Fruit fly (Drosophila melanogaster) whole organism, embryonic: ENCODE measurements around the gene Spn38F.

Source experiments
- Atf6 ChIP-seq: fragments of 200-800 bp; sonication (Bioruptor generic); IDR thresholded peaks from 2 replicates; pipeline ENCODE4 v1.3.6; 2022; ENCODE audit warnings: missing biosample characterization, missing genetic modification characterization
- BtbVII ChIP-seq: fragments of 200-800 bp; sonication (Bioruptor generic); optimal IDR thresholded peaks from 3 replicates; lab custom pipeline; 2017; ENCODE audit warnings: missing biosample characterization, mild to moderate bottlenecking, missing genetic modification characterization
- CG10431 ChIP-seq: fragments of 200-800 bp; sonication (Bioruptor generic); optimal IDR thresholded peaks from 3 replicates; lab custom pipeline; 2018; ENCODE audit warnings: missing biosample characterization, mild to moderate bottlenecking, missing genetic modification characterization
- CG10543 ChIP-seq: fragments of 200-800 bp; sonication (Bioruptor generic); optimal IDR thresholded peaks from 3 replicates; lab custom pipeline; 2017; ENCODE audit warnings: missing biosample characterization, mild to moderate bottlenecking, missing genetic modification characterization, moderate library complexity
- CG11696 ChIP-seq: fragments of 200-800 bp; sonication (Bioruptor generic); IDR thresholded peaks from 2 replicates; pipeline ENCODE4 v1.3.6; 2022; ENCODE audit warnings: missing biosample characterization, missing genetic modification characterization
- CG12071 ChIP-seq: fragments of 200-800 bp; sonication (Bioruptor generic); optimal IDR thresholded peaks from 3 replicates; lab custom pipeline; 2018; ENCODE audit warnings: missing biosample characterization, mild to moderate bottlenecking, missing genetic modification characterization
- CG12236 ChIP-seq: fragments of 200-800 bp; sonication (Bioruptor generic); optimal IDR thresholded peaks from 2 replicates; lab custom pipeline; 2016; ENCODE audit warnings: missing biosample characterization, missing genetic modification characterization
- CG12769 ChIP-seq: fragments of 200-800 bp; sonication (Bioruptor generic); optimal IDR thresholded peaks from 2 replicates; lab custom pipeline; 2019; ENCODE audit warnings: missing biosample characterization, mild to moderate bottlenecking, missing genetic modification characterization, moderate library complexity
- CG12942 ChIP-seq: fragments of 200-800 bp; sonication (Bioruptor generic); optimal IDR thresholded peaks from 3 replicates; lab custom pipeline; 2016; ENCODE audit warnings: missing biosample characterization, missing genetic modification characterization
- CG13624 ChIP-seq: fragments of 200-800 bp; sonication (Bioruptor generic); optimal IDR thresholded peaks from 2 replicates; lab custom pipeline; 2016; ENCODE audit warnings: missing biosample characterization, missing genetic modification characterization
- CG15011 ChIP-seq: fragments of 200-800 bp; sonication (Bioruptor generic); optimal IDR thresholded peaks from 3 replicates; lab custom pipeline; 2018; ENCODE audit warnings: missing biosample characterization, mild to moderate bottlenecking, missing genetic modification characterization
- CG16779 ChIP-seq: fragments of 200-800 bp; sonication (Bioruptor generic); IDR thresholded peaks from 2 replicates; pipeline ENCODE4 v1.3.6; 2022; ENCODE audit warnings: missing biosample characterization, missing genetic modification characterization
- CG18764 ChIP-seq: fragments of 200-800 bp; sonication (Bioruptor generic); optimal IDR thresholded peaks from 3 replicates; lab custom pipeline; 2016; ENCODE audit warnings: missing biosample characterization, missing genetic modification characterization
- CG2712 ChIP-seq: fragments of 200-800 bp; optimal IDR thresholded peaks from 3 replicates; lab custom pipeline; 2019; ENCODE audit warnings: missing biosample characterization, mild to moderate bottlenecking, missing genetic modification characterization, moderate library complexity
- CG33557 ChIP-seq: fragments of 200-800 bp; sonication (Bioruptor generic); optimal IDR thresholded peaks from 2 replicates; lab custom pipeline; 2019; ENCODE audit warnings: missing biosample characterization, mild to moderate bottlenecking, missing genetic modification characterization, moderate library complexity
- CG34422 ChIP-seq: fragments of 200-800 bp; sonication (Bioruptor generic); IDR thresholded peaks from 3 replicates; pipeline ENCODE4 v1.3.6; 2022; ENCODE audit warnings: missing biosample characterization, missing genetic modification characterization
- CG42726 ChIP-seq: fragments of 200-800 bp; sonication (Bioruptor generic); IDR thresholded peaks from 2 replicates; pipeline ENCODE4 v1.3.6; 2022; ENCODE audit warnings: missing biosample characterization, missing genetic modification characterization; ENCODE audit not compliant: partially characterized antibody
- CG6765 ChIP-seq: fragments of 200-800 bp; sonication (Bioruptor generic); optimal IDR thresholded peaks from 3 replicates; lab custom pipeline; 2017; ENCODE audit warnings: missing biosample characterization, mild to moderate bottlenecking, missing genetic modification characterization
- CG6813 ChIP-seq: fragments of 200-800 bp; sonication (Bioruptor generic); optimal IDR thresholded peaks from 2 replicates; lab custom pipeline; 2017; ENCODE audit warnings: missing biosample characterization, missing genetic modification characterization, mild to moderate bottlenecking, moderate library complexity, missing genetic modification reagents
- CG8290 ChIP-seq, 3 experiments: fragments of 200-800 bp; sonication (Bioruptor generic); optimal IDR thresholded peaks; 2 replicates each; lab custom pipeline; 2016 to 2019; ENCODE audit warnings: missing biosample characterization in 3 of 3, missing genetic modification characterization in 3 of 3, mild to moderate bottlenecking in 2 of 3, moderate library complexity in 1 of 3
- CG9932 ChIP-seq: fragments of 200-800 bp; sonication (Bioruptor generic); IDR thresholded peaks from 2 replicates; pipeline ENCODE4 v1.3.6; 2022; ENCODE audit warnings: missing biosample characterization, missing genetic modification characterization
- CTCF ChIP-seq: fragments of 200-800 bp; sonication (Bioruptor generic); optimal IDR thresholded peaks from 2 replicates; lab custom pipeline; 2017; ENCODE audit warnings: missing biosample characterization, mild to moderate bottlenecking, missing genetic modification characterization, moderate library complexity
- Deaf1 ChIP-seq: fragments of 200-800 bp; optimal IDR thresholded peaks from 3 replicates; lab custom pipeline; 2019; ENCODE audit warnings: missing biosample characterization, mild to moderate bottlenecking, missing genetic modification characterization, moderate library complexity
- ERR ChIP-seq: fragments of 200-800 bp; sonication (Bioruptor generic); optimal IDR thresholded peaks from 2 replicates; lab custom pipeline; 2016; ENCODE audit warnings: missing biosample characterization, missing genetic modification characterization
- Jarid2 ChIP-seq: fragments of 200-800 bp; sonication (Bioruptor generic); optimal IDR thresholded peaks from 3 replicates; lab custom pipeline; 2017; ENCODE audit warnings: mild to moderate bottlenecking, missing biosample characterization, missing genetic modification reagents, missing genetic modification characterization
- MESR4 ChIP-seq: fragments of 200-800 bp; sonication (Bioruptor generic); optimal IDR thresholded peaks from 2 replicates; lab custom pipeline; 2018; ENCODE audit warnings: missing biosample characterization, mild to moderate bottlenecking, missing genetic modification characterization, moderate library complexity
- PHDP ChIP-seq: fragments of 200-800 bp; sonication (Bioruptor generic); optimal IDR thresholded peaks from 3 replicates; lab custom pipeline; 2018; ENCODE audit warnings: missing biosample characterization, mild to moderate bottlenecking, missing genetic modification characterization, moderate library complexity
- Pdp1 ChIP-seq, 2 experiments: fragments of 200-800 bp; sonication (Bioruptor generic); optimal IDR thresholded peaks; 3 replicates each; lab custom pipeline; 2016; ENCODE audit warnings: missing biosample characterization in 2 of 2, missing genetic modification characterization in 2 of 2, mild to moderate bottlenecking in 1 of 2, moderate library complexity in 1 of 2
- Ssrp ChIP-seq: fragments of 200-800 bp; sonication (Bioruptor generic); optimal IDR thresholded peaks from 2 replicates; lab custom pipeline; 2018; ENCODE audit warnings: missing biosample characterization, mild to moderate bottlenecking, missing genetic modification characterization, moderate library complexity
- Trl ChIP-seq, 3 experiments: fragments of >200 bp in 2 of 3; fragments of 200-800 bp in 1 of 3; sonication (Bioruptor generic) in 1 of 3; optimal IDR thresholded peaks; 2 replicates in 1 of 3; 3 replicates in 2 of 3; lab custom pipeline; 2016 to 2017; ENCODE audit warnings: missing biosample characterization in 1 of 3, missing genetic modification characterization in 1 of 3
- Xrp1 ChIP-seq: fragments of 200-800 bp; sonication (Bioruptor generic); IDR thresholded peaks from 2 replicates; pipeline ENCODE4 v1.3.6; 2022; ENCODE audit warnings: missing biosample characterization, missing genetic modification characterization
- abd-A ChIP-seq: fragments of 200-800 bp; sonication (Bioruptor generic); optimal IDR thresholded peaks from 3 replicates; lab custom pipeline; 2019; ENCODE audit warnings: missing biosample characterization, mild to moderate bottlenecking, missing genetic modification characterization, moderate library complexity
- bbx ChIP-seq: fragments of 200-800 bp; sonication (Bioruptor generic); IDR thresholded peaks from 2 replicates; pipeline ENCODE4 v1.3.6; 2022; ENCODE audit warnings: missing biosample characterization, missing genetic modification characterization; ENCODE audit not compliant: partially characterized antibody
- chn ChIP-seq: fragments of 200-800 bp; sonication (Bioruptor generic); optimal IDR thresholded peaks from 2 replicates; lab custom pipeline; 2016; ENCODE audit warnings: missing biosample characterization, missing genetic modification characterization
- dati ChIP-seq: fragments of 200-800 bp; sonication (Bioruptor generic); IDR thresholded peaks from 2 replicates; pipeline ENCODE4 v1.3.6; 2022; ENCODE audit warnings: missing biosample characterization, missing genetic modification characterization
- jing ChIP-seq: fragments of 200-800 bp; sonication (Bioruptor generic); optimal IDR thresholded peaks from 2 replicates; lab custom pipeline; 2018; ENCODE audit warnings: missing biosample characterization, mild to moderate bottlenecking, missing genetic modification characterization
- kni ChIP-seq: fragments of 200-800 bp; sonication (Bioruptor generic); optimal IDR thresholded peaks from 3 replicates; lab custom pipeline; 2017; ENCODE audit warnings: mild to moderate bottlenecking, missing biosample characterization, missing genetic modification reagents, missing genetic modification characterization
- mld ChIP-seq: fragments of 200-800 bp; sonication (Bioruptor generic); IDR thresholded peaks from 3 replicates; pipeline ENCODE4 v1.3.6; 2022; ENCODE audit warnings: missing biosample characterization, missing genetic modification characterization; ENCODE audit not compliant: partially characterized antibody
- nau ChIP-seq: fragments of 200-800 bp; sonication (Bioruptor generic); optimal IDR thresholded peaks from 3 replicates; lab custom pipeline; 2017; ENCODE audit warnings: missing biosample characterization, mild to moderate bottlenecking, missing genetic modification characterization, missing genetic modification reagents
- nerfin-1 ChIP-seq: fragments of 200-800 bp; sonication (Bioruptor generic); optimal IDR thresholded peaks from 3 replicates; lab custom pipeline; 2019; ENCODE audit warnings: missing biosample characterization, mild to moderate bottlenecking, missing genetic modification characterization, moderate library complexity
- pan ChIP-seq, 4 experiments: fragments of >200 bp in 3 of 4; fragments of 200-800 bp in 1 of 4; sonication (Bioruptor generic) in 1 of 4; optimal IDR thresholded peaks in 3 of 4; IDR thresholded peaks in 1 of 4; 2 replicates each; pipeline versions ENCODE4 v1.3.6 to Lab custom; 2017 to 2022; ENCODE audit warnings: missing biosample characterization in 2 of 4, missing genetic modification characterization in 2 of 4, mixed read lengths in 1 of 4
- psq ChIP-seq: fragments of 200-800 bp; sonication (Bioruptor generic); optimal IDR thresholded peaks from 2 replicates; lab custom pipeline; 2017; ENCODE audit warnings: missing biosample characterization, missing genetic modification characterization
- sd ChIP-seq: fragments of 200-800 bp; sonication (Bioruptor generic); optimal IDR thresholded peaks from 3 replicates; lab custom pipeline; 2018; ENCODE audit warnings: missing biosample characterization, mild to moderate bottlenecking, missing genetic modification characterization, moderate library complexity
- sug ChIP-seq: fragments of 200-800 bp; optimal IDR thresholded peaks from 2 replicates; lab custom pipeline; 2019; ENCODE audit warnings: missing biosample characterization, mild to moderate bottlenecking, missing genetic modification characterization, moderate library complexity
- tap ChIP-seq: fragments of 200-800 bp; optimal IDR thresholded peaks from 3 replicates; lab custom pipeline; 2019; ENCODE audit warnings: missing biosample characterization, mild to moderate bottlenecking, missing genetic modification characterization, moderate library complexity
- wek ChIP-seq: fragments of 200-800 bp; sonication (Bioruptor generic); optimal IDR thresholded peaks from 3 replicates; lab custom pipeline; 2018; ENCODE audit warnings: missing biosample characterization, mild to moderate bottlenecking, missing genetic modification characterization, moderate library complexity
- z ChIP-seq: fragments of 200-800 bp; sonication (Bioruptor generic); IDR thresholded peaks from 3 replicates; pipeline ENCODE4 v1.3.6; 2022; ENCODE audit warnings: missing biosample characterization, missing genetic modification characterization

Spn38F gene

dm6 chr2L:20885889-20886507, 48.2 kb upstream of the Spn38F start (continued):
- TF ChIP-seq sd (tag; lab: Kevin White, UChicago): peak; percentile 92
- TF ChIP-seq CG15011 (GFP tag; lab: Kevin White, UChicago): no peak
- TF ChIP-seq mld: no peak
- TF ChIP-seq Trl (optimal IDR thresholded peaks at IDR 0.05; lab: Kevin White, UChicago): peak; percentile 31 to 57
- no peak for TF ChIP-seq Trl (GFP tag; optimal IDR thresholded peaks at IDR 0.05; lab: Kevin White, UChicago)
- peak; percentile 40 for TF ChIP-seq Jarid2
- no peak for TF ChIP-seq pan (optimal IDR thresholded peaks at IDR 0.05; lab: Kevin White, UChicago)
- TF ChIP-seq pan (GFP tag; optimal IDR thresholded peaks at IDR 0.05 in 1 of 2, IDR thresholded peaks at IDR 0.05 in 1 of 2): peak in 1 of 2 experiments; percentile 10
- TF ChIP-seq dati: 0 out of 2 replicates have a peak, but pooled peaks have one; percentile 8
- TF ChIP-seq PHDP (tag; lab: Kevin White, UChicago): peak; percentile 26
- TF ChIP-seq CTCF: peak; percentile 9
- TF ChIP-seq jing (GFP tag; lab: Kevin White, UChicago): no peak
- TF ChIP-seq chn (GFP tag; lab: Kevin White, UChicago): no peak
- peak; percentile 11 for TF ChIP-seq kni (GFP tag; lab: Kevin White, UChicago)
- peak in 1 of 2 experiments; percentile 21 for TF ChIP-seq Pdp1 (GFP tag; optimal IDR thresholded peaks at IDR 0.05; lab: Kevin White, UChicago)
- no peak for TF ChIP-seq tap (tag; lab: Kevin White, UChicago)
- TF ChIP-seq sug (tag; lab: Kevin White, UChicago): peak; percentile 53
- no peak for TF ChIP-seq MESR4 (GFP tag; lab: Kevin White, UChicago)
- peak; percentile 29; the same call in 1 of the 2 replicates for TF ChIP-seq Xrp1 (GFP tag; lab: Robert Waterston, UW)
- TF ChIP-seq CG13624 (GFP tag; lab: Kevin White, UChicago): no peak
- TF ChIP-seq CG34422: no peak
- TF ChIP-seq CG12236: no peak
- TF ChIP-seq CG6765 (GFP tag; lab: Kevin White, UChicago): peak; percentile 16
- TF ChIP-seq z (GFP tag; lab: Robert Waterston, UW): 0 out of 3 replicates have a peak, but pooled peaks have one; percentile 41
- TF ChIP-seq psq (GFP tag; lab: Kevin White, UChicago): peak; percentile 20
- no peak for TF ChIP-seq CG18764 (GFP tag; lab: Kevin White, UChicago)
- TF ChIP-seq CG6813 (GFP tag; lab: Kevin White, UChicago): peak; percentile 0
- no peak for TF ChIP-seq nerfin-1 (tag; lab: Kevin White, UChicago)
- peak; percentile 78 for TF ChIP-seq CG12769 (tag; lab: Kevin White, UChicago)
- TF ChIP-seq CG42726 (GFP tag; lab: Robert Waterston, UW): 0 out of 2 replicates have a peak, but pooled peaks have one; percentile 6
- no peak for TF ChIP-seq Ssrp (tag; lab: Kevin White, UChicago)
- TF ChIP-seq CG2712 (tag; lab: Kevin White, UChicago): no peak
- no peak for TF ChIP-seq CG33557 (GFP tag; lab: Kevin White, UChicago)
- TF ChIP-seq CG8290 (GFP tag; optimal IDR thresholded peaks at IDR 0.05; lab: Kevin White, UChicago): no peak
- TF ChIP-seq CG8290 (tag; optimal IDR thresholded peaks at IDR 0.05; lab: Kevin White, UChicago): peak in 1 of 2 experiments; percentile 4
- TF ChIP-seq nau (GFP tag; lab: Kevin White, UChicago): peak; percentile 39
- peak; percentile 18 for TF ChIP-seq ERR (GFP tag; lab: Kevin White, UChicago)
- peak; percentile 14; the same call in 1 of the 2 replicates for TF ChIP-seq Atf6 (GFP tag; lab: Robert Waterston, UW)
- no peak for TF ChIP-seq CG12071
- TF ChIP-seq CG16779 (GFP tag; lab: Robert Waterston, UW): no peak
- peak; percentile 30 for TF ChIP-seq CG10543 (GFP tag; lab: Kevin White, UChicago)
- TF ChIP-seq Deaf1 (tag; lab: Kevin White, UChicago): peak; percentile 14
- TF ChIP-seq bbx (GFP tag; lab: Robert Waterston, UW): peak; percentile 32; the same call in 1 of the 2 replicates
- TF ChIP-seq CG11696: 0 out of 2 replicates have a peak, but pooled peaks have one; percentile 6
- no peak for TF ChIP-seq CG9932 (GFP tag; lab: Robert Waterston, UW)
- TF ChIP-seq wek (GFP tag; lab: Kevin White, UChicago): peak; percentile 11
- no peak for TF ChIP-seq BtbVII (GFP tag; lab: Kevin White, UChicago)
- peak; percentile 44 for TF ChIP-seq abd-A (tag; lab: Kevin White, UChicago)
- TF ChIP-seq CG10431 (GFP tag; lab: Kevin White, UChicago): peak; percentile 2
- TF ChIP-seq CG12942 (GFP tag; lab: Kevin White, UChicago): no peak
